Fruit fly (Drosophila melanogaster): ENCODE measurements around the gene Oga.

Gene Oga

DNA sequence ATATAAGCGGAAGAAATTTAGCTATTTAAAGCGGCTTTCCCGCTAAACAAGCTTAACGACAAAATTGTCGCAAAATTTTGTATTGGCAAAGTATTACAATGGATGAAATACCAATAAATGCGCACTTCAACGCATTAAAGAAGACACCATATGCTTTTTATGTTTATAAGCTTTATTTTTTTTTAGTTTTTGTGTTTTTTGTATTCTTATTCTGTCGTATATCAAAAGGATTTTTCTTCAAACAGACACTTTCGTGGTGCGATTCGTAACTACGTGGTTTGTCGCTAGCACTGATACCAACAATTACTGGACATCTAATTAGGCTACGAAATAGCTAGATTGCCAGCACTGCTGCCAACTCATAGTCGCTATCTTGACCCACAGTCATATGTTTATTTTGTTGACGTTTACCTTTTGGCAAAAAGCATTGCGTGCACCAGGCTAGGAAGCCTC lies 4.2 kb upstream of the Oga start, which contains the start of gene Ddrgk1 (continued):
- TF ChIP-seq NfI (GFP tag; optimal IDR thresholded peaks at IDR 0.05) (peak; percentile 23), CG33213 (GFP tag; optimal IDR thresholded peaks at IDR 0.05) (peak; percentile 4), CG18011 (GFP tag; optimal IDR thresholded peaks at IDR 0.05) (no peak)

DNA sequence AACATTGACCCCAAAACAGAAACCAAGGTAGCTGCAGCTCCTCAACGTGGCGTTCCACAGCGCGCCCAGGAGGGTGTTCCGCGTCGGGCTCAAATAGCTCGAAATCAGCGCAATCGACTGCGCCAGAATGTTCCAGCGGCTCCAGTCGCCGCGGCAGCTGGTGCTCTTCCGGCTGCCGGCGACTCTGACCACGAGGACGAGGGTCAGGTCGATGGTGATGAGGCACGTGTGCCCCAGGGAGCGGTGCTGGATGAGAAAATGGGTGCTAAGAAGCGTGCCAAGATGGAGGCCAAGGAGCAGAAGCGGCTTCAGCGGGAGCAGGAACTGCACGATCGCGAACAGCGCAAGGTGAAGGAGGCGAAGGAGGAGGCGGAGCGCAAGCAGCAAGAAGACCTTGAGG lies 3.6 kb upstream of the Oga start:
- TF ChIP-seq Ets65A (GFP tag) = peak; percentile 73
- no peak for TF ChIP-seq stc (GFP tag; IDR thresholded peaks at IDR 0.05)
- 0 out of 2 replicates have a peak, but pooled peaks have one; percentile 10 for TF ChIP-seq CG42726 (GFP tag; IDR thresholded peaks at IDR 0.05; ENCODE audit: partially characterized antibody)
- peak; percentile 65 for TF ChIP-seq Med (GFP tag)

DNA sequence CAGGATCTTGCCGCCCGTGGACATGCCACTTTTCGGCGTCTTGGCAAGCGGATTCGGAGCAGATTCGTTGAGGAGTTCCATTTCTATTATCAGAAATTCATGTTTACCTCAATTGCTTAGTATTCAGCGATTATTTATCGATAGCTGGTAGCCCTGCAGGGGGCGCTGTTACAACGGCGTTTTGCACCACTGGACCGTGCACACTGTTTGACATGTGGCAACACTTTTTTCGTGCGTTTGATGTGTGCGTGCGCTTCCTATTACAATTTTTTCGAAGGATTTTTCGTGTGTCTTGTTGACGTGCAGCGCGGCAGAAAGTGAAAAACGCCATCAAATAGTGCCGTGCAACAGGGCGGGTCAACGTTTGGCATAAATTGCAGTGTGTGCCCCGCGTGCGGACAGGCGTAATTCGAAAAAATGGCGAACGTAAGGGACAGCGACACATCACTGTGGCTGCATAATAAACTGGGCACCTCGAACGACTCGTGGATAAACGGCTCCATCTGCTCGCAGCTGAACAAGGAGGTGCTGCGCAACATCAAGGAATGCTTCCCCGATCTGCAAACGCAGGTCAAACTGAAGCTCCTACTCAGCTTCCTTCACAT lies 4.7 kb downstream of the Oga start, which contains the start of the genes CG3337 and Nelf-A:
Gene CG3337 (minus strand): TSS at position 132 of the 605 bp plus-strand sequence.
Gene Nelf-A (plus strand): TSS at position 252 of the 605 bp plus-strand sequence.
- TF ChIP-seq ap (GFP tag; IDR thresholded peaks at IDR 0.05) (no peak), CG13424 (tag; optimal IDR thresholded peaks at IDR 0.05) (peak; percentile 48), ATbp (GFP tag; optimal IDR thresholded peaks at IDR 0.05) (no peak), jumu (GFP tag; optimal IDR thresholded peaks at IDR 0.05) (peak; percentile 85), trh (GFP tag; optimal IDR thresholded peaks at IDR 0.05) (no peak), toy (GFP tag; IDR thresholded peaks at IDR 0.05) (no peak), CG10543 (GFP tag; optimal IDR thresholded peaks at IDR 0.05) (peak; percentile 79), Ets97D (GFP tag; optimal IDR thresholded peaks at IDR 0.05) (peak; percentile 91), CG10959 (GFP tag; IDR thresholded peaks at IDR 0.05) (no peak), bsh (GFP tag; optimal IDR thresholded peaks at IDR 0.05) (peak in 1 of 2 experiments; percentile 50), CG7357 (GFP tag; IDR thresholded peaks at IDR 0.05) (no peak), ems (GFP tag; optimal IDR thresholded peaks at IDR 0.05) (peak; percentile 64), ewg (GFP tag; optimal IDR thresholded peaks at IDR 0.05) (peak; percentile 91), CG18619 (GFP tag; optimal IDR thresholded peaks at IDR 0.05) (peak; percentile 70), CoRest (tag; optimal IDR thresholded peaks at IDR 0.05) (peak; percentile 60), CG12219 (GFP tag; optimal IDR thresholded peaks at IDR 0.05) (no peak), pb (GFP tag; optimal IDR thresholded peaks at IDR 0.05) (peak; percentile 66), Rfx (GFP tag; IDR thresholded peaks at IDR 0.05) (peak; percentile 92), Ada2b (GFP tag; IDR thresholded peaks at IDR 0.05) (no peak), CG2889 (GFP tag; IDR thresholded peaks at IDR 0.05) (0 out of 3 replicates have a peak, but pooled peaks have one; percentile 34), NK7.1 (GFP tag; optimal IDR thresholded peaks at IDR 0.05) (peak; percentile 51), CG34422 (GFP tag; IDR thresholded peaks at IDR 0.05) (peak; percentile 91), crp (GFP tag; optimal IDR thresholded peaks at IDR 0.05) (peak in 1 of 2 experiments; percentile 53), exex (tag; optimal IDR thresholded peaks at IDR 0.05) (no peak), CG6854 (GFP tag; optimal IDR thresholded peaks at IDR 0.05) (no peak), so (GFP tag; IDR thresholded peaks at IDR 0.05) (0 out of 3 replicates have a peak, but pooled peaks have one; percentile 19), CG4820 (GFP tag; optimal IDR thresholded peaks at IDR 0.05) (peak; percentile 59), CG1024 (GFP tag; IDR thresholded peaks at IDR 0.05) (peak; percentile 65; the same call in 1 of the 2 replicates), ase (GFP tag; IDR thresholded peaks at IDR 0.05) (0 out of 3 replicates have a peak, but pooled peaks have one; percentile 32), rib (GFP tag; IDR thresholded peaks at IDR 0.05) (peak; percentile 82), Antp (GFP tag; optimal IDR thresholded peaks at IDR 0.05) (peak; percentile 84), CG17186 (GFP tag; optimal IDR thresholded peaks at IDR 0.05) (peak; percentile 94), CG2129 (GFP tag; IDR thresholded peaks at IDR 0.05; ENCODE audit: partially characterized antibody) (no peak), CG10431 (GFP tag; optimal IDR thresholded peaks at IDR 0.05) (peak; percentile 37), CG1233 (GFP tag; optimal IDR thresholded peaks at IDR 0.05) (peak; percentile 8), CrebB (tag; optimal IDR thresholded peaks at IDR 0.05) (peak; percentile 53), sens (GFP tag) (peak; percentile 94), CG17385 (GFP tag; optimal IDR thresholded peaks at IDR 0.05) (peak; percentile 2), danr (GFP tag; IDR thresholded peaks at IDR 0.05) (no peak), Oaz (GFP tag; IDR thresholded peaks at IDR 0.05) (no peak)
